Worm (Caenorhabditis elegans): ENCODE data around the gene che-10.

DNA sequence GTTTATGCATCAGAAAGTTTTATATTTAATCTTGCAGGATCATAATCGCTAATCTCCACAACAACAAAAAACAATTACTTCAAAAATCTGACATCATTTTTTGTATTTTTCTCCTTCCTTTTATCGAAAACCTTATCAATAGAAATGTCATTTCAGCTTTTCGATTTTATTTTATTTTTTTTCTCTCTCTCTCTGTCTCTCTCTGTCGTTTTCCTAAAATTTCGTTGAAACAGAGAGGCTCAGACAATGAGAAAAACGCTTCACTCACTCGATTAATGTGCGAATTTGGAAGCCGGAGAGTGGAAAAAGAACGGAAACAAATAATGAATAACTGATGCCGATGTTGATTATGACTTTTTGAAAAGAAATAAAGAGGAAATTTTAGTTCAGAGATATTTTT, 34.0 kb downstream of the che-10 start:
- no peak for TF ChIP-seq hnd-1 (tag; optimal IDR thresholded peaks at IDR 0.05)
- TF ChIP-seq hmbx-1 (tag; optimal IDR thresholded peaks at IDR 0.05), result no peak
- TF ChIP-seq ceh-13 (GFP tag; optimal IDR thresholded peaks at IDR 0.05), result no peak
- TF ChIP-seq sea-1 (GFP tag; conservative IDR thresholded peaks at IDR 0.05), result no peak
- TF ChIP-seq scrt-1 (GFP tag; IDR thresholded peaks at IDR 0.05), result no peak
- no peak for TF ChIP-seq F13C5.2 (tag; optimal IDR thresholded peaks at IDR 0.05)
- TF ChIP-seq flt-1 (GFP tag; IDR thresholded peaks at IDR 0.05), result no peak
- no peak for TF ChIP-seq hmg-4 (GFP tag; optimal IDR thresholded peaks at IDR 0.05)
- TF ChIP-seq aly-1 (tag; optimal IDR thresholded peaks at IDR 0.05), result no peak
- no peak for TF ChIP-seq ama-1 (optimal IDR thresholded peaks at IDR 0.05)
- no peak for TF ChIP-seq ets-7 (tag; optimal IDR thresholded peaks at IDR 0.05)
